Worm (Caenorhabditis elegans): Measurements from ENCODE around the gene C39B10.5.

DNA sequence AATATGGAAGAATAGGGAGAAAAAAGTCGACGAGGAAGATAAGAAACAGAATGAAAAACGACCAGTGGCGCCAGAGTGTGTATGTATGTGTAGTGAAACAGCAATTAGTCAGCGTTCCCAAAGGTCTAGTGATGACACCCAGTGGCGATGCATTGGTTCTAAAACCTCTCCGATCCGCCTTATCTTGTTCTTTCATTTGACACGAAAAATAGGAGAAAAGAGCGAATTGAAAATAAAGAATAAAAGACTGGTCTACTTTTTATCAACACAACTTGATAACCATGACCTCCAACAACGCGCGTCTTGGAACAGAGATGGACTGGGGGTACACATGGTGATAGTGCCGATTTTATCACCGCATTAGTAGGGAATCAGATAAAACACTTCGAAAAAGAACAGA lies 16.3 kb upstream of the C39B10.5 start:
- TF ChIP-seq tbp1 (GFP tag; optimal IDR thresholded peaks at IDR 0.05): no peak
- no peak for TF ChIP-seq dpl-1 (GFP tag; optimal IDR thresholded peaks at IDR 0.05)
- no peak for TF ChIP-seq snpc-4 (GFP tag; optimal IDR thresholded peaks at IDR 0.05)
- TF ChIP-seq snpc-4 (tag; optimal IDR thresholded peaks at IDR 0.05): no peak
- TF ChIP-seq F57A8.1 (GFP tag; optimal IDR thresholded peaks at IDR 0.05): no peak
- TF ChIP-seq unc-130 (GFP tag; optimal IDR thresholded peaks at IDR 0.05): no peak

Measured in whole organism, young adult.